Fruit fly (Drosophila melanogaster): Measurements from ENCODE around the gene CG12523.

DNA sequence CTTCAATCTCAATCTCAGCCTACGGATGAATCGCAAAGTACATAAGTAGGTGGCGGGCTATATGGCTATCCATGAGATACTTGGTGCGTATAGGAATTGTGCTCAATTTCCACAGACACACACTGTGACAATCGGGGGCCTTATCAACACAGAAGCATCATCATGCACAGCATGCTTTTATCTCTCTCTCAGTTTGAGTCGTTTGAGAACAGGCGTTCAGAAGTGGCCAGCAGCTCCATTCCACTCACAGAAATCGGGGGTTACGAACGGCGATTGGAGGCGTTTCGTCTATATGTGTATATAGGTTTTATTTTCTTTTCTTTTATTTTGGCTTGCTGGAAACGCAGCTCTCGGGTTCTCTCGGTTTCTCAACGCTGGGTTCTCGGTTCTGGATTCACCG, 25.3 kb upstream of the CG12523 start:
- TF ChIP-seq psq (GFP tag; optimal IDR thresholded peaks at IDR 0.05) (no peak), usp (GFP tag; optimal IDR thresholded peaks at IDR 0.05) (no peak), ey (GFP tag; optimal IDR thresholded peaks at IDR 0.05) (no peak), Myc (optimal IDR thresholded peaks at IDR 0.05) (no peak), rgr (GFP tag; optimal IDR thresholded peaks at IDR 0.05) (no peak), Rel (GFP tag; optimal IDR thresholded peaks at IDR 0.05) (no peak), Rel (tag; optimal IDR thresholded peaks at IDR 0.05) (peak; percentile 24), woc (GFP tag; optimal IDR thresholded peaks at IDR 0.05) (no peak), pan (optimal IDR thresholded peaks at IDR 0.05) (no peak), Sp1 (GFP tag; optimal IDR thresholded peaks at IDR 0.05) (no peak), h (GFP tag; optimal IDR thresholded peaks at IDR 0.05) (no peak), fru (GFP tag; optimal IDR thresholded peaks at IDR 0.05) (no peak), Dfd (GFP tag; optimal IDR thresholded peaks at IDR 0.05) (no peak)

Data from whole organism, wandering third instar larva.